Worm (Caenorhabditis elegans) whole organism, midembryonic: Measurements from ENCODE around the gene ipla-6.
"Not testable (repeated sequence)": the region's sequence is repeated elsewhere in the genome, so short reads cannot be mapped to it uniquely, and the experiment has no call there.

Source experiments
- T22C8.4 ChIP-seq: fragments of 200-800 bp; sonication (Bioruptor generic); IDR thresholded peaks from 2 replicates; pipeline ENCODE4 v1.3.6; 2022; ENCODE audit warnings: missing genetic modification characterization, missing compliant biosample characterization
- cog-1 ChIP-seq: sonication (generic microtip); optimal IDR thresholded peaks from 2 replicates; lab custom pipeline; 2016; ENCODE audit warnings: missing genetic modification characterization, missing compliant biosample characterization
- flt-1 ChIP-seq: fragments of 200-800 bp; sonication (Bioruptor generic); IDR thresholded peaks from 2 replicates; pipeline ENCODE4 v1.3.6; 2022; ENCODE audit warnings: missing genetic modification characterization, missing compliant biosample characterization
- klf-2 ChIP-seq: fragments of 200-800 bp; sonication (Bioruptor generic); conservative IDR thresholded peaks from 2 replicates; pipeline ENCODE4 v1.3.6; 2022; ENCODE audit warnings: missing genetic modification reagents, missing genetic modification characterization, missing compliant biosample characterization
- med-1 ChIP-seq: sonication (generic microtip); optimal IDR thresholded peaks from 2 replicates; lab custom pipeline; 2017; ENCODE audit warnings: missing genetic modification characterization, mild to moderate bottlenecking, missing compliant biosample characterization, antibody characterized with exemption, missing genetic modification reagents; ENCODE audit not compliant: insufficient read depth
- ref-1 ChIP-seq: fragments of 200-800 bp; sonication (Bioruptor generic); conservative IDR thresholded peaks from 2 replicates; pipeline ENCODE4 v1.3.6; 2022; ENCODE audit warnings: missing genetic modification reagents, missing genetic modification characterization, missing compliant biosample characterization
- tab-1 ChIP-seq: fragments of 200-800 bp; sonication (Bioruptor generic); IDR thresholded peaks from 2 replicates; pipeline ENCODE4 v1.3.6; 2022; ENCODE audit warnings: missing genetic modification characterization, missing compliant biosample characterization
- ztf-23 ChIP-seq: fragments of 200-800 bp; sonication (Bioruptor generic); IDR thresholded peaks from 2 replicates; pipeline ENCODE4 v1.3.6; 2022; ENCODE audit warnings: missing genetic modification reagents, missing genetic modification characterization, missing compliant biosample characterization
- ztf-29 ChIP-seq: fragments of 200-800 bp; sonication (Bioruptor generic); IDR thresholded peaks from 2 replicates; pipeline ENCODE4 v1.3.6; 2022; ENCODE audit warnings: missing genetic modification reagents, missing genetic modification characterization, missing compliant biosample characterization

The ipla-6 gene

DNA sequence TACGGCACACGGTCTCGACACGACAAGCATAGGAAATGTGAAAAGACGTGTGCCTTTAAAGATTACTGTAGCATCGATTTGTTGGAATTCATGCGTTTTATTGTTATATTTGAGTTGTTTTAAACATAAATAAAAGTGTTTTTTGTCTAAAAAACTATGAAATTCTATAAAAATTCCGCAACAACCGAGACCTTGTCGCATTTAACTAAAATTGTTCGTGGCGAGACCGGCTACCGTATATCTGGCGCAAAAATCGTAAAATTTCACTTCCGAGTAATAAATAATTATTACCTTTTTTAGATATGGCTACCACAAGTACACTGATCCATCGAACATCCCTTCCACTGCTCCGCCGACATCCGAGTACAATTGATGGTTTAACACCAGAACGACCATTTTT, at the start of gene ipla-6:
Gene ipla-6, plus strand, starts transcription at position 301 of the 400 bp plus-strand sequence.
- TF ChIP-seq flt-1 (no peak), ztf-29 (GFP tag; lab: Robert Waterston, UW) (no peak), klf-2 (GFP tag; lab: Robert Waterston, UW) (no peak), tab-1 (GFP tag; lab: Robert Waterston, UW) (no peak), ztf-23 (GFP tag; lab: Robert Waterston, UW) (no peak), ref-1 (no peak), T22C8.4 (GFP tag; lab: Robert Waterston, UW) (no peak), med-1 (no peak), cog-1 (tag; lab: Kevin White, UChicago) (no peak)

DNA sequence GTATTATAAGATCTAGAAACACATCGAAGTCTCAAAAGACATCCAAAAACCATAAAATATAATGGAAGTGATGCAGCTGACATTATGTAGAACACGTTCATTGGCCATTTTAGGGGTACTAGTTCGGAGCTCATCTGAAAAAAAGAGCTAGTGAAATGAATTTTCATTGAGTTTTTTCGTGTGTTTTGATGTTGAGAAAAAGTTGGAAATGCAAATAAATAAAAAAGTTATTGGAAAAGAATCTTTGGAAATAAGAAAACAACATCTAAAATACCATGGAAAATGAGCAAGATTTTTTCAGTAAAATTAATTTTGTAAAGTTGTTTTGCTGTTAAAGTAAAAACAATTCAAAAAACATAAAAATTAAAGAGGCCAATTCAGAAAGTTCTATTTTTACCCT, 46.7 kb upstream of the ipla-6 start, which contains the start of gene srv-24:
Gene srv-24, minus strand, starts transcription at position 101 of the 400 bp plus-strand sequence.
- no peak for TF ChIP-seq ref-1

DNA sequence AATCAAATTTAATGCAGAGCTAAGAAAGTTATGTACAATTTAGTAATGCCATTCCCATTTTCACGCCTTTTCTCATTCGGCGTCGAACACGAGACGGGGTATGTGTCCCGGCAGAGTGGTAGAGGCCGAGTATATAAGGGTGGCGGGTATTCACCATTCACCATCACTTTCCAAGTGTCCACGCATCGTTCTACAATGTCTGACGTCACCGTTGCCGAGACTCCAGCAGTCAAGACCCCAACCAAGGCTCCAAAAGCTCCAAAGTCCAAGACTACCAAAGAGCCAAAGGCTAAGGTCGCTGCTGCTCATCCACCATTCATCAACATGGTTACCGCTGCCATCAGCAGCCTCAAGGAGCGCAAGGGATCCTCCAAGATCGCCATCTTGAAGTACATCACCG, 43.4 kb upstream of the ipla-6 start, which contains the start of gene hil-2:
Gene hil-2, plus strand, starts transcription at position 160 of the 400 bp plus-strand sequence.
- TF ChIP-seq flt-1 (peak; percentile 75; the same call in 1 of the 2 replicates), ztf-29 (GFP tag; lab: Robert Waterston, UW) (no peak)

DNA sequence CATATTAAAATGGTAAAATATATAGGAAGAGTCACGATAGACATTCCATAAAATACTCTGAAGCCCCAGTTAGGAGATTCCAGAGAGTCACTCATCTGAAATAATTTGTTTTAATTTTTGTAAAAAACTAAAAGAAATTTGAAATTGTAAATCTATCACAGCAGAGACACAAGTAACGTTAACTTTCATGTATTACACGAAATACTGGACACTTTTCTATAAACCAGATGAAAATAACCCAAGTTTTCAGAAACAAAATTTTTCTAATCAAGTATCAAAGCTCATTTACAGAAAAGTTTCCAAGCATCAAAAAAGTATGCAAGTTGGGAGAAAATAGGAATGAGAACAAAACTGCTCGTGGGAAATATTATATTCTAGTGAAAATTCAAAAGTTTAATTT, 39.2 kb upstream of the ipla-6 start, which contains the start of gene srv-27:
Gene srv-27, minus strand, starts transcription at position 101 of the 400 bp plus-strand sequence.
- TF ChIP-seq ztf-23 (GFP tag; lab: Robert Waterston, UW) (no peak), ref-1 (no peak), med-1 (no peak), ztf-29 (GFP tag; lab: Robert Waterston, UW) (no peak), cog-1 (tag; lab: Kevin White, UChicago) (no peak), klf-2 (GFP tag; lab: Robert Waterston, UW) (no peak), tab-1 (GFP tag; lab: Robert Waterston, UW) (no peak), T22C8.4 (GFP tag; lab: Robert Waterston, UW) (no peak)

DNA sequence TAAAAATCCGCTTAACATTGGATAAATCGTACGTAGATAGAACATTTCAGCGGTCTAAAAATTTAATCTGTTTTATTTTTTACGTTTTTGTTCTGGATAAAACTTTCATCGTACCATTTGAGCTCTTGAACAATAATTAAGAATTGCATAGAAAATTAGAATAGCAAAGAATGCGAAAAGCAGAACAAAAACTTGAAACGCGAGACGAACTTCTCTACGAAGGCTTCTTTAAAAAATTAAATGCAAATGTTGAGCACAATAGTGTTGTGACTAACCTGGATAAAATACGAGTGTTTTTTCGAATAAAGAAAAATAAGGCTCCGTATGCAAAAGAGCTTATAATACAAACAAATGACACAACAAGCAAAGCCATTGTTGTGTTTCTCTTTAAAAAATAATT, 37.9 kb upstream of the ipla-6 start:
- TF ChIP-seq klf-2 (GFP tag; lab: Robert Waterston, UW) (no peak), cog-1 (tag; lab: Kevin White, UChicago) (no peak), ref-1 (no peak), ztf-29 (GFP tag; lab: Robert Waterston, UW) (no peak), med-1 (no peak), flt-1 (no peak), tab-1 (GFP tag; lab: Robert Waterston, UW) (no peak), ztf-23 (GFP tag; lab: Robert Waterston, UW) (no peak), T22C8.4 (GFP tag; lab: Robert Waterston, UW) (no peak)

DNA sequence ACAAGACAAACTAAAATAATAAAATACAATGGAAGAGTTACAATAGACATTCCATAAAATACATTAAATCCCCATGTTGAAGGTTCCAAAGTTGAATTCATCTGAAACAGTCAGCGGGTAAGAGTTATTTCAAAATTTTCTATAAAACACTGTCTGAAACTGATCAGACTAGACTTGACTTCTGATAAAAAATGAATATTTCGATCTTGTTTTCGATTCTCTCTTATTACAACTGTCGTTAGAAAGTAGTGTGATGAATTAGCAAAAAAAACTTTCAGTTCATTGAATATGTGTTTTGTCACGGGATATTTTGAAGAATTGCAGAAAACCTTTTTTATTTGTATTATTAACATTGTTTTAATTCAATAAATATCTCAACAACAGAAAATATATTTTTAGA, 35.7 kb upstream of the ipla-6 start, which contains the start of gene srv-26:
Gene srv-26, minus strand, starts transcription at position 101 of the 400 bp plus-strand sequence.
- no peak for TF ChIP-seq ztf-29 (GFP tag; lab: Robert Waterston, UW)
- no peak for TF ChIP-seq ztf-23 (GFP tag; lab: Robert Waterston, UW)
- no peak for TF ChIP-seq tab-1 (GFP tag; lab: Robert Waterston, UW)
- no peak for TF ChIP-seq flt-1
- no peak for TF ChIP-seq ref-1
- TF ChIP-seq cog-1 (tag; lab: Kevin White, UChicago) = no peak
- no peak for TF ChIP-seq T22C8.4 (GFP tag; lab: Robert Waterston, UW)
- no peak for TF ChIP-seq klf-2 (GFP tag; lab: Robert Waterston, UW)
- no peak for TF ChIP-seq med-1

DNA sequence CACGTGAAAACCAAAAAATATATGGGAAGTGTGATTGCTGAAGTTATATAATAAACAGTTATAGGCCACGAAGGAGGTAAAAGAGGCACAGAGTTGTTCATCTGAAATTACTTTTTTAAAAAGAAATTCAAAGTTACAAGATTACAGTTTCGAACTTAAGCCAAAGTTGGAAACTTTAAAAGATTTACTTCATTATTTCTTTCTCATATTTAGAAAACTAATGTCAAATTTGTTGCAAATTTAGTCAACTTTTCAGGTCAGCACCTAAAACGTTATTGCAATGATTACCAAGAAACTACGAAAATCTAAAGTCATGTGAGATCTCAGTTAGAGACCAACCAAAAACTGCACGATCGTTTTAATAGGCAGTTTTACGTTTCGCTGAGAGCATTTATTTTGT, 33.8 kb upstream of the ipla-6 start, which contains the start of gene srv-25:
Gene srv-25, minus strand, starts transcription at position 101 of the 400 bp plus-strand sequence.
- TF ChIP-seq tab-1 (GFP tag; lab: Robert Waterston, UW) = no peak
- TF ChIP-seq flt-1 = no peak
- TF ChIP-seq cog-1 (tag; lab: Kevin White, UChicago) = no peak
- no peak for TF ChIP-seq ztf-29 (GFP tag; lab: Robert Waterston, UW)

DNA sequence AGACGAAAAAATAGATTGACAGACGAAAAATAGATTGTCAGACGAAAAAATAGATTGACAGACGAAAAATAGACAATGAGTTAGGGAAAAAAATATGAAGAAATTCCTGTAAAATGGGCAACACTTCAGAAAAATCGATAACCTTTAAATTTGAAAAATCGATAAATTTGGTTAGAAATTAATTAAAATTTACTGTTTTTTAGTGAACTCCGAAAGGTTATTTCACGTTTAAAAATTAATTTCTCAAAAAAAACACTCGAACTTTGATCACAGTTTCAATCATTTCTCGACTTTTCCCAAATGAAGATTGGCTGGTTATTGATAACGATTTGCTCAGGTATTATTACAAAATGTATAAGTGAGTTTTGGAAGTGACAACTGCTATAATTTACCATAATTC, 30.0 kb upstream of the ipla-6 start, which contains the start of gene csp-2:
Gene csp-2, plus strand, starts transcription at position 301 of the 400 bp plus-strand sequence.
- TF ChIP-seq T22C8.4 (GFP tag; lab: Robert Waterston, UW) (no peak), ztf-29 (GFP tag; lab: Robert Waterston, UW) (no peak), tab-1 (GFP tag; lab: Robert Waterston, UW) (no peak), klf-2 (GFP tag; lab: Robert Waterston, UW) (no peak), med-1 (no peak), flt-1 (no peak), ref-1 (no peak), cog-1 (tag; lab: Kevin White, UChicago) (no peak), ztf-23 (GFP tag; lab: Robert Waterston, UW) (no peak)

DNA sequence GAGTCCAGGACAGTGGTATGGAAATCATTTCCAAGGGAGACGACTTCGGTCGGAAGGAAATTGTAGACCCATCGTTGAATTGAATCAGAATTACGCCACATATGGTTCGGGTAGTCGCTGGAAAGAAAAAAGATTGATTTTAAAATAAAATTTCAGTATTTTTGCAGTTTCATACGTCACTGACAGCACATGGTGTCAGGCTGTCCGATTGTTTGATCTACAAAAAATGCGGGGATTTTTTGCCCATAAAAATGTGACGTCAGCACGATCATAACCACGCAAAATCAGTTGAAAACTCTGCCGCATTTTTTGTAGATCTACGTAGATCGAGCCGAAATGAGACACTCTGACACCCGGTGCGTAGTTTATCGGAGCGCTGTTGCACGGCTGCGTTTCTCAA, 20.1 kb upstream of the ipla-6 start, which contains the start of gene Y73B6BL.12:
Gene Y73B6BL.12, minus strand, starts transcription at position 101 of the 400 bp plus-strand sequence.
- TF ChIP-seq ztf-29 (GFP tag; lab: Robert Waterston, UW); ztf-23 (GFP tag; lab: Robert Waterston, UW); ref-1: not testable (repeated sequence)

DNA sequence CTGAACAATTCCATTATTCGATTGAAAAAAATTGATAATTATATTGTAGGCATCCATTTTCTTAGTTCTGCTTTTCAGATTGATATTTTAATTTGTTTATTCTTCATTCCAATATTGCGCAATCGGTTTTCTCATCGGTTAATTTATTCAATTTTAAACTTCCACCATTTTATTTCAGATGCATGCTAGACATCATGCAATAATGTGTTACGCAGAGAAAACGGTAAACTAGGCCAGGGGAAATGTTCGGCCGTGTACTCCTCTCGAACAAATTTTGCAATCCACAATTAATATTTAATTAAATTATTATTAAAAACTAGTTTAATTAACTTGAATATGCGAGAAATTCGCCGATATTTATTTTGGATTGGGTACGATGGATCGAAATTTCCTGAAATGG, 15.8 kb upstream of the ipla-6 start, which contains the start of gene Y73B6BL.29:
Gene Y73B6BL.29, plus strand, starts transcription at position 263 of the 400 bp plus-strand sequence.
- TF ChIP-seq ref-1 = no peak
- 0 out of 2 replicates have a peak, but pooled peaks have one; percentile 60 for TF ChIP-seq klf-2 (GFP tag; lab: Robert Waterston, UW)
- no peak for TF ChIP-seq ztf-29 (GFP tag; lab: Robert Waterston, UW)
- TF ChIP-seq tab-1 (GFP tag; lab: Robert Waterston, UW) = no peak
- TF ChIP-seq cog-1 (tag; lab: Kevin White, UChicago) = peak; percentile 76
- TF ChIP-seq ztf-23 (GFP tag; lab: Robert Waterston, UW) = peak; percentile 67; the same call in 1 of the 2 replicates
- TF ChIP-seq med-1 = no peak
- peak; percentile 62; the same call in 1 of the 2 replicates for TF ChIP-seq flt-1
- TF ChIP-seq T22C8.4 (GFP tag; lab: Robert Waterston, UW) = peak; percentile 38; the same call in 1 of the 2 replicates
